Fruit fly (Drosophila melanogaster): ENCODE measurements around the gene Nepl15.

Nepl15 gene

DNA sequence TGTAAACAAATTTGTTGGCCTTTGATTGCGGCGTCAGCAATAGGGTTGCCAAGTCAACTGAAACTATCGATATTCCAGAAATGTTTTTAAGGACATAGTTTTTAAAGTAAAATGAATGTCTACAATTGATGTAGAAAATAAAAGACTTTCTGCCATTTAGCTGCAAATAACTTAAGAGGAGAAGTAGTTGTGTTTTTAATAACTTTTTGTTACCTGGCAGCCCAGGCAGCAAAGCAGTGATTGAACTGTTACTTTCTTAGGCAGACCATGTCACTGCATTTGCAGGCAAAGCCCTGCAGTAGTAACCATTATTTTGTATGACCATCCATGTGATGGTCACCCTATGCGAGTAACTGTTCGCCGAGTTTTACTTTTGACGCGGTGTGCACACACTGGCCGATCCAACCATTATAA, 15.4 kb downstream of the Nepl15 start, which contains the start of the genes rumi, CG7029 and Usp12-46 (continued):
- TF ChIP-seq CG1792 (GFP tag; optimal IDR thresholded peaks at IDR 0.05) (peak; percentile 57), CG31388 (GFP tag; optimal IDR thresholded peaks at IDR 0.05) (peak; percentile 52), CG13775 (GFP tag; optimal IDR thresholded peaks at IDR 0.05) (peak; percentile 89), CG17912 (GFP tag; optimal IDR thresholded peaks at IDR 0.05) (peak; percentile 68), kay (GFP tag; optimal IDR thresholded peaks at IDR 0.05) (peak; percentile 79), Hr78 (GFP tag; optimal IDR thresholded peaks at IDR 0.05) (no peak), CG17385 (GFP tag; optimal IDR thresholded peaks at IDR 0.05) (peak; percentile 71), cwo (GFP tag; optimal IDR thresholded peaks at IDR 0.05) (peak; percentile 57), sob (GFP tag; IDR thresholded peaks at IDR 0.05) (peak; percentile 89), HHEX (GFP tag; optimal IDR thresholded peaks at IDR 0.05) (peak; percentile 77), CG17829 (tag; optimal IDR thresholded peaks at IDR 0.05) (peak; percentile 86), grn (GFP tag; optimal IDR thresholded peaks at IDR 0.05) (peak; percentile 34), crp (GFP tag; optimal IDR thresholded peaks at IDR 0.05) (peak in 1 of 2 experiments; percentile 60), Vsx1 (GFP tag; optimal IDR thresholded peaks at IDR 0.05) (no peak), sr (GFP tag; IDR thresholded peaks at IDR 0.05) (peak; percentile 54; the same call in 1 of the 3 replicates), CG43689 (GFP tag; IDR thresholded peaks at IDR 0.05) (peak; percentile 52; the same call in 1 of the 2 replicates), HLH4C (GFP tag; IDR thresholded peaks at IDR 0.05; ENCODE audit: partially characterized antibody) (peak; percentile 78), phol (tag; optimal IDR thresholded peaks at IDR 0.05) (peak; percentile 90), croc (GFP tag; conservative IDR thresholded peaks at IDR 0.05) (peak; percentile 60), Ets65A (GFP tag) (peak; percentile 99), Dfd (GFP tag; optimal IDR thresholded peaks at IDR 0.05) (no peak), CG13624 (GFP tag; optimal IDR thresholded peaks at IDR 0.05) (peak; percentile 89), prd (optimal IDR thresholded peaks at IDR 0.05) (no peak), prd (GFP tag; IDR thresholded peaks at IDR 0.05) (peak; percentile 90), nerfin-1 (tag; optimal IDR thresholded peaks at IDR 0.05) (peak; percentile 78), CG4360 (GFP tag; IDR thresholded peaks at IDR 0.05) (peak; percentile 42; the same call in 1 of the 2 replicates), CG2116 (GFP tag; optimal IDR thresholded peaks at IDR 0.05) (peak; percentile 76), eyg (GFP tag; optimal IDR thresholded peaks at IDR 0.05) (peak; percentile 58), ERR (GFP tag; optimal IDR thresholded peaks at IDR 0.05) (peak; percentile 83), CG9817 (tag; optimal IDR thresholded peaks at IDR 0.05) (peak; percentile 89), wek (GFP tag; optimal IDR thresholded peaks at IDR 0.05) (peak; percentile 23), sug (tag; optimal IDR thresholded peaks at IDR 0.05) (peak; percentile 86), CG18599 (GFP tag; optimal IDR thresholded peaks at IDR 0.05) (peak; percentile 83), Gug (GFP tag; IDR thresholded peaks at IDR 0.05) (peak; percentile 77; the same call in 3 of the 4 replicates), bab2 (GFP tag; optimal IDR thresholded peaks at IDR 0.05) (peak; percentile 88), zen2 (GFP tag; IDR thresholded peaks at IDR 0.05; ENCODE audit: partially characterized antibody) (peak; percentile 49; the same call in 1 of the 3 replicates), CG6689 (GFP tag; IDR thresholded peaks at IDR 0.05) (peak; percentile 88), chn (GFP tag; optimal IDR thresholded peaks at IDR 0.05) (peak; percentile 90), CG15696 (tag; optimal IDR thresholded peaks at IDR 0.05) (peak; percentile 87), btn (GFP tag; optimal IDR thresholded peaks at IDR 0.05) (peak; percentile 72), CG34224 (GFP tag; IDR thresholded peaks at IDR 0.05; ENCODE audit: partially characterized antibody) (peak; percentile 81), scrt (GFP tag; optimal IDR thresholded peaks at IDR 0.05) (peak; percentile 79), CkIIα-i1 (GFP tag; IDR thresholded peaks at IDR 0.05) (no peak), CG2120 (GFP tag; optimal IDR thresholded peaks at IDR 0.05) (peak; percentile 93), kni (GFP tag; optimal IDR thresholded peaks at IDR 0.05) (peak; percentile 25), B-H2 (GFP tag; optimal IDR thresholded peaks at IDR 0.05) (peak; percentile 82), CHES-1-like (GFP tag; optimal IDR thresholded peaks at IDR 0.05) (peak; percentile 97), Xbp1 (GFP tag; optimal IDR thresholded peaks at IDR 0.05) (peak; percentile 92), Max (GFP tag; optimal IDR thresholded peaks at IDR 0.05) (peak; percentile 80), Poxn (GFP tag; IDR thresholded peaks at IDR 0.05) (peak; percentile 61; the same call in 1 of the 2 replicates)
